Worm (Caenorhabditis elegans): ENCODE results near the gene srw-72.
"Not testable (repeated sequence)": the region's sequence is repeated elsewhere in the genome, so short reads cannot be mapped to it uniquely, and the experiment has no call there.

The srw-72 gene

ce11 chrV:17458069-17458468 is 8.8 kb upstream of the srw-72 start, which contains the start of gene str-200:
TSS of gene str-200 (minus strand) at chrV:17458169.
- TF ChIP-seq tbx-11 (GFP tag; IDR thresholded peaks at IDR 0.05) (no peak), tbx-37 (GFP tag; conservative IDR thresholded peaks at IDR 0.05) (no peak), hmbx-1 (tag; optimal IDR thresholded peaks at IDR 0.05) (no peak), tra-4 (tag; optimal IDR thresholded peaks at IDR 0.05) (no peak), scrt-1 (GFP tag; IDR thresholded peaks at IDR 0.05) (no peak), ets-7 (tag; optimal IDR thresholded peaks at IDR 0.05) (no peak), ceh-13 (GFP tag; optimal IDR thresholded peaks at IDR 0.05) (no peak), flt-1 (GFP tag; IDR thresholded peaks at IDR 0.05) (no peak), ceh-36 (tag; optimal IDR thresholded peaks at IDR 0.05) (no peak), aly-1 (tag; optimal IDR thresholded peaks at IDR 0.05) (no peak), sea-1 (GFP tag; conservative IDR thresholded peaks at IDR 0.05) (no peak), B0310.2 (tag; optimal IDR thresholded peaks at IDR 0.05) (no peak), hnd-1 (tag; optimal IDR thresholded peaks at IDR 0.05) (no peak), hmg-4 (GFP tag; optimal IDR thresholded peaks at IDR 0.05) (no peak), F13C5.2 (tag; optimal IDR thresholded peaks at IDR 0.05) (no peak), ama-1 (optimal IDR thresholded peaks at IDR 0.05) (no peak), pes-1 (GFP tag; IDR thresholded peaks at IDR 0.05) (no peak)

DNA sequence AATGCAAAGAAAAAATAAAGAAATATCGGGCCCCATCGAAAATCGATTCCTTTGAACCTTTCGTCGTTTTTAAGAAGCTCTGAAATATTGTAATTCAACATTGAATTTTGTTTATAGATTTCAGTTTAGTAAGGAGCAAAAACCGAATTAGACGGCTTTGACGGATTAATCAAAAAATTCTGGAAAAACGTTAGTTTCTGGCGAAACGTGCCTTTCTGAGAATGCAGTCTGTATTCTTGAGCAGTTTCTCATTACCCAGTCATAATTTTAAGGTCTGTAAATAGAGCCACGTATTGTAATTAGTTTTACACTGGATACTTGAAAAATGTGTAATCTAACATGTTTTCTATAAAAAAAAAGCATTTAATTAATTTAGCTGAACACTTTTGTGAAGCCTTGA is 6.8 kb upstream of the srw-72 start, which contains the start of gene srz-48:
Gene srz-48, minus strand, starts transcription at position 101 of the 400 bp plus-strand sequence.
- TF ChIP-seq tbx-37 (GFP tag; conservative IDR thresholded peaks at IDR 0.05) (no peak), ceh-13 (GFP tag; optimal IDR thresholded peaks at IDR 0.05) (no peak), tbx-11 (GFP tag; IDR thresholded peaks at IDR 0.05) (no peak), ama-1 (optimal IDR thresholded peaks at IDR 0.05) (no peak), flt-1 (GFP tag; IDR thresholded peaks at IDR 0.05) (no peak), B0310.2 (tag; optimal IDR thresholded peaks at IDR 0.05) (no peak), ceh-36 (tag; optimal IDR thresholded peaks at IDR 0.05) (no peak), ets-7 (tag; optimal IDR thresholded peaks at IDR 0.05) (no peak), hmbx-1 (tag; optimal IDR thresholded peaks at IDR 0.05) (no peak), pes-1 (GFP tag; IDR thresholded peaks at IDR 0.05) (no peak), tra-4 (tag; optimal IDR thresholded peaks at IDR 0.05) (no peak), sea-1 (GFP tag; conservative IDR thresholded peaks at IDR 0.05) (no peak), F13C5.2 (tag; optimal IDR thresholded peaks at IDR 0.05) (no peak), scrt-1 (GFP tag; IDR thresholded peaks at IDR 0.05) (no peak), hmg-4 (GFP tag; optimal IDR thresholded peaks at IDR 0.05) (no peak), hnd-1 (tag; optimal IDR thresholded peaks at IDR 0.05) (no peak), aly-1 (tag; optimal IDR thresholded peaks at IDR 0.05) (no peak)

ce11 chrV:17464278-17464677 is 2.6 kb upstream of the srw-72 start, which contains the start of gene F20E11.7:
TSS of gene F20E11.7 (plus strand) at chrV:17464578.
- not testable (repeated sequence) for TF ChIP-seq ceh-36 (tag; optimal IDR thresholded peaks at IDR 0.05); flt-1 (GFP tag; IDR thresholded peaks at IDR 0.05); ets-7 (tag; optimal IDR thresholded peaks at IDR 0.05)

- TF ChIP-seq tra-4 (tag; optimal IDR thresholded peaks at IDR 0.05) (no peak), pes-1 (GFP tag; IDR thresholded peaks at IDR 0.05) (no peak), tbx-37 (GFP tag; conservative IDR thresholded peaks at IDR 0.05) (no peak), hmbx-1 (tag; optimal IDR thresholded peaks at IDR 0.05) (no peak), scrt-1 (GFP tag; IDR thresholded peaks at IDR 0.05) (no peak), sea-1 (GFP tag; conservative IDR thresholded peaks at IDR 0.05) (no peak), ets-7 (tag; optimal IDR thresholded peaks at IDR 0.05) (no peak), ceh-13 (GFP tag; optimal IDR thresholded peaks at IDR 0.05) (no peak), hmg-4 (GFP tag; optimal IDR thresholded peaks at IDR 0.05) (no peak), flt-1 (GFP tag; IDR thresholded peaks at IDR 0.05) (no peak), tbx-11 (GFP tag; IDR thresholded peaks at IDR 0.05) (no peak), F13C5.2 (tag; optimal IDR thresholded peaks at IDR 0.05) (no peak)
Observed at ce11 chrV:17467881-17468280, 1.0 kb downstream of the srw-72 start.

- no peak for TF ChIP-seq tbx-37 (GFP tag; conservative IDR thresholded peaks at IDR 0.05)
- no peak for TF ChIP-seq ceh-13 (GFP tag; optimal IDR thresholded peaks at IDR 0.05)
- TF ChIP-seq ama-1 (optimal IDR thresholded peaks at IDR 0.05): no peak
- TF ChIP-seq B0310.2 (tag; optimal IDR thresholded peaks at IDR 0.05): no peak
- TF ChIP-seq sea-1 (GFP tag; conservative IDR thresholded peaks at IDR 0.05): no peak
- no peak for TF ChIP-seq ceh-36 (tag; optimal IDR thresholded peaks at IDR 0.05)
- no peak for TF ChIP-seq hnd-1 (tag; optimal IDR thresholded peaks at IDR 0.05)
- TF ChIP-seq scrt-1 (GFP tag; IDR thresholded peaks at IDR 0.05): no peak
- no peak for TF ChIP-seq flt-1 (GFP tag; IDR thresholded peaks at IDR 0.05)
- TF ChIP-seq hmbx-1 (tag; optimal IDR thresholded peaks at IDR 0.05): no peak
- no peak for TF ChIP-seq tbx-11 (GFP tag; IDR thresholded peaks at IDR 0.05)
Observed at ce11 chrV:17469180-17469579, 2.3 kb downstream of the srw-72 start, which contains the start of gene F20E11.17. TSS of gene F20E11.17 (minus strand) at chrV:17469280.

DNA sequence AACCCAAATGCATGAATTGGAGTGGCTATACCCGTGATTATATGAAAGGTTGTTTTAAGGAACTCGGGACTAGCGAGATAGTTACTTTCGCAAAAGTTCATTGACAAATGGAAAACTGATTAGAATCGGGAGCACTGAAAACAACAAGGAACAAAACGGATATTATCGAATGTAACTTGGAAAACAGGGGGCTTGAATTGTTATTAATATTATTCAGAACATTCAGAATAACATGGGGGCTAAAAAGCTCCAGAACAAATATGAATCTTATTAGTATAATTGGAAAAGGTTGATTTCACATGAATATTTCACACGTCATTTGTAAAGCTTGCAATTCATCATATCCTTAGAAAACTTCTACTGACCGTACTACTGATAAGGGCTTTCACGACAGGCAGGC is 4.7 kb downstream of the srw-72 start, which contains the start of gene srh-235:
Gene srh-235, minus strand, starts transcription at position 101 of the 400 bp plus-strand sequence.
- TF ChIP-seq ets-7 (tag; optimal IDR thresholded peaks at IDR 0.05): no peak
- no peak for TF ChIP-seq F13C5.2 (tag; optimal IDR thresholded peaks at IDR 0.05)
- no peak for TF ChIP-seq B0310.2 (tag; optimal IDR thresholded peaks at IDR 0.05)
- no peak for TF ChIP-seq pes-1 (GFP tag; IDR thresholded peaks at IDR 0.05)
- no peak for TF ChIP-seq aly-1 (tag; optimal IDR thresholded peaks at IDR 0.05)
- no peak for TF ChIP-seq ceh-13 (GFP tag; optimal IDR thresholded peaks at IDR 0.05)

DNA sequence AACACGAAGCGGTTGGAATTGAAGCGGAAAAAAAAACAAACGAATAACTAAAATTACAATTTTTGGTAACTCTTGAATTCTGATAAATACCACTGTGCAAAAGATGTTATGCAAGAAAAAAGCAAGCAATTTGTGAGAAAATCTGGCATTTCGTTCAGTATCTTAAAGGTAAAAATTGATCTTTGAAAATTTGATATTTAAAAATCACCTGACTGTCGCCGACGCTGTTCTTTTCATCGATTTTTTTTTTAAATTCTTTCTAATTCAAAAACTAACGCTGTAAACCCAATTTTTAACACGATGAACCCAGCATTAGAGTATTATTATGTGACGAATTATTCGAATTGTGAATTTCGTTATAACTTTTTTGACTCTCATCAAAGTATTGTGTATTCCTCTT is 6.8 kb downstream of the srw-72 start, which contains the start of gene srh-123:
Gene srh-123, plus strand, starts transcription at position 301 of the 400 bp plus-strand sequence.
- TF ChIP-seq B0310.2 (tag; optimal IDR thresholded peaks at IDR 0.05): no peak
- TF ChIP-seq tra-4 (tag; optimal IDR thresholded peaks at IDR 0.05): no peak
- no peak for TF ChIP-seq ceh-36 (tag; optimal IDR thresholded peaks at IDR 0.05)
- TF ChIP-seq ceh-13 (GFP tag; optimal IDR thresholded peaks at IDR 0.05): no peak
- no peak for TF ChIP-seq hmbx-1 (tag; optimal IDR thresholded peaks at IDR 0.05)
- TF ChIP-seq F13C5.2 (tag; optimal IDR thresholded peaks at IDR 0.05): no peak
- TF ChIP-seq ets-7 (tag; optimal IDR thresholded peaks at IDR 0.05): no peak
- no peak for TF ChIP-seq sea-1 (GFP tag; conservative IDR thresholded peaks at IDR 0.05)
- no peak for TF ChIP-seq tbx-11 (GFP tag; IDR thresholded peaks at IDR 0.05)
- no peak for TF ChIP-seq aly-1 (tag; optimal IDR thresholded peaks at IDR 0.05)

All from whole organism, early embryonic.